Worm (Caenorhabditis elegans) whole organism, L1 larva: Measurements from ENCODE around the gene unc-115.

Experiments used
- egl-13 ChIP-seq: sonication (generic microtip); optimal IDR thresholded peaks from 2 replicates; lab custom pipeline; 2016; ENCODE audit warnings: missing genotype, missing genetic modification reagents, missing genetic modification characterization, missing compliant biosample characterization
- hlh-4 ChIP-seq: sonication (generic microtip); optimal IDR thresholded peaks from 2 replicates; lab custom pipeline; 2016; ENCODE audit warnings: mild to moderate bottlenecking, missing genetic modification characterization, missing compliant biosample characterization
- nhr-237 ChIP-seq: fragments of 150-350 bp; optimal IDR thresholded peaks from 2 replicates; lab custom pipeline; 2014; ENCODE audit warnings: missing biosample characterization, missing genetic modification characterization
- sptf-1 ChIP-seq: fragments of 150-350 bp; optimal IDR thresholded peaks from 2 replicates; lab custom pipeline; 2014; ENCODE audit warnings: missing biosample characterization, missing genetic modification characterization

DNA sequence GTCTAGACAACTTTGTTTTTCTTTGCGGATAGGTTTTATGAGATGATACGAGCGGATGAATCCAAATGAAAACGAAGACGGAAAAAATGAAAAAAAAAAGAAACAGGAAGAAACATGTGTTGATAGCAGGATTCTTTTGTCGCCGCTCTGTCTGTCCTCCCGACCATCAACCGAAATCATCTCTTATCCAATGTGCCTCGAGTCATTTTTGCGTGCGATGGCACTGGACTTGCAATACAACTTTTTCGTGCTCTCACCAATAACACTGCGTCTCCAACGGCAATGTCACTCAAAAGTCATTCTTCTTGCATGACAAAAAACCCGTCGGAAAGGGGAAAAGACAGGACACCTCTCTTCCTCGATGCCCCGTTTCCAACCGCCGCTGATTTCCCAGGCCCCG, 29.6 kb downstream of the unc-115 start, which contains the start of gene ncs-4:
- TF ChIP-seq hlh-4 (tag; lab: Kevin White, UChicago) (no peak), sptf-1 (no peak), egl-13 (tag; lab: Kevin White, UChicago) (no peak), nhr-237 (tag; lab: Kevin White, UChicago) (no peak)
